Worm (Caenorhabditis elegans): ENCODE data around the gene srlf-17.

srlf-17 gene

DNA sequence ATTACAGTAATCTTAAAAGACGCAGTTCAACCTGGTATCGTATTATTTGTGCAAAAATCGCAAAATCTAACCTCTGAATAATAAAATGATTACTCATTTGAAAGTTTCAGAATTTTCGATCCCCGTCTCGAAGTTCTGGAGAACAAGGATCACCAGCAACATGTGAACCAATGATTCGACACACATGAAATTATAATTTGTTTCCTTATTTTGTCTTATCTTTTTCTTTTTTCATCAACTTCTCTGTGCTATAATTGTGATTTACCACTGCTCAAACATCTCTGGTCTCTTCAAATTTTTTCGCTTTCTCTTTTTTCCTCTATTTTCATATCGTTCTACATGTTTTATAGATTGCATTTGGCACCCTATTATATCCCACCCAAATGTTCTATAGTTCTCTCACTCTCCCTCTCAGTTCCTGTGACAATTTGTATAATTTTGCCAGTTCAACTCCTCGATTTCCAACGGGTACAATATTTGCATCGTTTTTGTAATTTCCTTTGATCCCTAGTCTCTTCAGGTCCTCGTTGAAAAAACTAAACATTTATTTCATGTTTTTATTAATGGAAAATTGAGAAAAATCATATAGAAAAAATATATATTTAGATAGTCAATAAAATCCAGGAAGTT, 39.4 kb downstream of the srlf-17 start:
- TF ChIP-seq mep-1 (tag; optimal IDR thresholded peaks at IDR 0.05) (no peak), flh-1 (GFP tag; optimal IDR thresholded peaks at IDR 0.05) (no peak), cnd-1 (tag; optimal IDR thresholded peaks at IDR 0.05) (no peak), M03D4.4 (tag; optimal IDR thresholded peaks at IDR 0.05) (no peak), mab-5 (tag; optimal IDR thresholded peaks at IDR 0.05) (no peak), mls-2 (tag; optimal IDR thresholded peaks at IDR 0.05) (no peak), ceh-83 (GFP tag; optimal IDR thresholded peaks at IDR 0.05) (no peak), bed-3 (GFP tag; optimal IDR thresholded peaks at IDR 0.05) (no peak), elt-3 (tag; optimal IDR thresholded peaks at IDR 0.05) (no peak), hlh-1 (tag; optimal IDR thresholded peaks at IDR 0.05) (no peak), drap-1 (GFP tag; optimal IDR thresholded peaks at IDR 0.05) (no peak), elt-1 (tag; optimal IDR thresholded peaks at IDR 0.05; ENCODE audit: borderline replicate concordance, insufficient read depth) (no peak), unc-39 (tag; optimal IDR thresholded peaks at IDR 0.05) (no peak), blmp-1 (tag; optimal IDR thresholded peaks at IDR 0.05) (no peak)

DNA sequence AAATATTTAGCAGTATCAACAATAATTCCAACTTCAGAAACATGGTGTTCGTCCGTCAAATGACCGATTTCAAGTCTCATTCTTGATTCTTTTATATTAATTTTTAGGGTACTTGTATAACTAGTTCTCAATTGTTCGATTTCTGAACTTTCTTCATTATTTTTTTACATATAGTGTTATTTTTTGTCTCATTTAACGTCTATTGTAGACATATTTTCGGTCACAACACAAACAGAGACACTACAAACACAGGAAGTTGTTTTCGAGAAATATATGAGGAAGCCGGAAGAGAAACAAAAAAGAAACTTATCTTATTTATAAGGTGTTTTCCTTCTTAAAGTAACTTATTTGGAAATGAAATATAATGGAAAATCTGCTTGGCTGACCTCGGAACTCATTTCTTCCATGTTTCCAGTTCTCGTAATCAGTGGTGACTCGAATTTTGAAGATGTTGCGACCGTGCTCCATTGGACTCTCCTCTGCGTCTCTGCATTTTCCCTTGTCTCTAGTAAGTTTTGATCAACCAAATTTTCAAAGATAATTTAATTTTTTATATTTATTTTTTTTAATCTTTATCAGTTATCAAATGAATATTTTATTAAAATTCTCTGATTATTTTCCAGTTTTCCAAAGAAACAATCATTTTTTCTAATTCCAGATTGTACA, 48.7 kb downstream of the srlf-17 start, which contains the start of the genes F36H1.12 and lin-3:
F36H1.12 (minus strand) TSS at position 51 of the 666 bp plus-strand sequence.
lin-3 (plus strand) TSS at position 657 of the 666 bp plus-strand sequence.
- TF ChIP-seq sptf-1 (tag; optimal IDR thresholded peaks at IDR 0.05) (no peak), unc-39 (tag; optimal IDR thresholded peaks at IDR 0.05) (no peak), mls-2 (tag; optimal IDR thresholded peaks at IDR 0.05) (no peak), snpc-4 (tag; optimal IDR thresholded peaks at IDR 0.05) (no peak), ces-1 (GFP tag; optimal IDR thresholded peaks at IDR 0.05) (no peak), sem-2 (GFP tag; optimal IDR thresholded peaks at IDR 0.05) (no peak), pha-4 (tag; optimal IDR thresholded peaks at IDR 0.05) (no peak), M03D4.4 (tag; optimal IDR thresholded peaks at IDR 0.05) (no peak), ceh-83 (GFP tag; optimal IDR thresholded peaks at IDR 0.05) (no peak), unc-62 (GFP tag; optimal IDR thresholded peaks at IDR 0.05) (no peak), tbx-8 (GFP tag; optimal IDR thresholded peaks at IDR 0.05) (no peak), elt-1 (tag; optimal IDR thresholded peaks at IDR 0.05; ENCODE audit: borderline replicate concordance, insufficient read depth) (no peak)

DNA sequence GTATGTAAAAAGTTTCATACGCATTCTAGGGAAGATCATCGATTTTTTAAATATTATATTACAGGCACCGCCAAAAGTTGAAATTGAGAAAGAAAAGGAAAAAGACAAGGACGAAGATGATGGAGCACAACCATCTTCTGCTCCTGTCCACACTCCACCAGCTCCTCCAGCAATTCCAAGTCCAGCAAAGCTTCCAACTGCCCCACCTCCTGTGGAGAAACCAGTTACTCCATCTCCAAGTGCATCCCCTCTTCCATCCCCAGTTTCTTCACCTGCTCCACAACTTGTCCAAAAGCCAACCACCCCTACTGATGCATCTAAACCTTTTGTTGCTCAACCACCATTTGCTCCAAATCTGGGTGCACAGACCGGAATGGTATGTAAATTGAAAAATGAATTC, 50.5 kb downstream of the srlf-17 start:
- TF ChIP-seq nhr-28 (tag; optimal IDR thresholded peaks at IDR 0.05) (no peak), ham-2 (GFP tag; optimal IDR thresholded peaks at IDR 0.05) (no peak)

All from whole organism, mixed stage, embryonic.